Worm (Caenorhabditis elegans) whole organism, early embryonic: ENCODE data around the gene dif-1.

ENCODE experiments used
- aly-1 ChIP-seq: sonication (generic microtip); optimal IDR thresholded peaks from 2 replicates; lab custom pipeline; 2016; ENCODE audit warnings: missing genetic modification characterization, missing compliant biosample characterization
- ama-1 ChIP-seq: fragments of 150-350 bp; optimal IDR thresholded peaks from 2 replicates; lab custom pipeline; 2014
- ets-7 ChIP-seq: sonication (generic microtip); optimal IDR thresholded peaks from 2 replicates; lab custom pipeline; 2016; ENCODE audit warnings: missing genotype, missing genetic modification characterization, missing compliant biosample characterization
- hmg-4 ChIP-seq: fragments of 200-800 bp; sonication (Bioruptor generic); optimal IDR thresholded peaks from 2 replicates; lab custom pipeline; 2018; ENCODE audit warnings: mild to moderate bottlenecking, missing genetic modification characterization, missing compliant biosample characterization
- hnd-1 ChIP-seq: sonication (generic microtip); optimal IDR thresholded peaks from 2 replicates; lab custom pipeline; 2016; ENCODE audit warnings: missing genetic modification characterization, missing compliant biosample characterization
- sea-1 ChIP-seq: fragments of 200-800 bp; sonication (Bioruptor generic); conservative IDR thresholded peaks from 2 replicates; pipeline ENCODE4 v1.3.6; 2022; ENCODE audit warnings: missing genetic modification characterization, missing compliant biosample characterization
- tbx-37 ChIP-seq: fragments of 200-800 bp; sonication (Bioruptor generic); conservative IDR thresholded peaks from 2 replicates; pipeline ENCODE4 v1.3.6; 2022; ENCODE audit warnings: missing genetic modification reagents, missing genetic modification characterization, missing compliant biosample characterization
- tra-4 ChIP-seq: sonication (generic microtip); optimal IDR thresholded peaks from 2 replicates; lab custom pipeline; 2017; ENCODE audit warnings: missing genetic modification characterization, missing compliant biosample characterization

- TF ChIP-seq hnd-1 (no peak), hmg-4 (GFP tag; lab: Kevin White, UChicago) (no peak), ama-1 (lab: Kevin White, UChicago) (no peak), tra-4 (no peak), ets-7 (tag; lab: Kevin White, UChicago) (no peak), sea-1 (GFP tag; lab: Robert Waterston, UW) (no peak), aly-1 (tag; lab: Kevin White, UChicago) (no peak), tbx-37 (GFP tag; lab: Robert Waterston, UW) (no peak)
Observed at ce11 chrIV:7532360-7532759, 20.4 kb downstream of the dif-1 start, which contains the start of gene R05G6.1.
